Worm (Caenorhabditis elegans) whole organism, L3 larva: ENCODE data around the gene eppl-1.

Source experiments
- egl-27 ChIP-seq: sonication (generic microtip); optimal IDR thresholded peaks from 4 replicates; lab custom pipeline; 2017; ENCODE audit warnings: missing biosample characterization, missing genetic modification reagents, missing genetic modification characterization
- snpc-4 ChIP-seq: fragments of 150-350 bp; optimal IDR thresholded peaks from 2 replicates; lab custom pipeline; 2014; ENCODE audit warnings: missing biosample characterization, missing genetic modification characterization

DNA sequence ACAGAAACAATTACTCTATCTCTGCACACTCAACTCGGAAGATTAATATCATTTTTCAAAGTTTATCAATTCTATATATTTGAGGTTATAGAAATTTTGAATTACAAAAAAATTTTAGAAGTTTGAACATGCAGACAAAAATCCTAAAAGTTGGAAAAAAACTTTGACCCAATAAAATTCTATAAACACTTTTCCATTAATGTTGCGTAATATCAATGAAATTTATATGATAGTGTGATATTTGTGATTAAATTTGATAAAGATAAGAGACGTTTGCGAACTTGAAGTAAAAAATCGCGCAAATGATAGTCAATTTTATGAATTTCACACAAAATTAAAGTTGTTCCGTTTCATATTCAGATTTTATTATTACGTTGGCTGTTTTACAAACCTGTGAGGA is 2.5 kb upstream of the eppl-1 start:
- TF ChIP-seq egl-27: no peak
- no peak for TF ChIP-seq snpc-4 (tag; lab: Kevin White, UChicago)
